Fruit fly (Drosophila melanogaster) whole organism, embryonic: ENCODE data around the gene rictor.
A peak's percentile ranks its signal among the peaks of the same experiment; 100 is the strongest.

Source experiments
- Awh ChIP-seq: fragments of 200-800 bp; sonication (Bioruptor generic); IDR thresholded peaks from 2 replicates; pipeline ENCODE4, ENCODE4 v1.3.6; 2022; ENCODE audit warnings: missing biosample characterization, missing genetic modification characterization
- BEAF-32 ChIP-seq: fragments of 200-800 bp; sonication (Bioruptor generic); optimal IDR thresholded peaks from 3 replicates; lab custom pipeline; 2017; ENCODE audit warnings: missing biosample characterization, missing genetic modification characterization, mild to moderate bottlenecking, moderate library complexity, missing genetic modification reagents
- CG10267 ChIP-seq: fragments of 200-800 bp; sonication (Bioruptor generic); optimal IDR thresholded peaks from 2 replicates; lab custom pipeline; 2018; ENCODE audit warnings: missing biosample characterization, mild to moderate bottlenecking, missing genetic modification characterization, moderate library complexity
- CG10543 ChIP-seq: fragments of 200-800 bp; sonication (Bioruptor generic); optimal IDR thresholded peaks from 3 replicates; lab custom pipeline; 2017; ENCODE audit warnings: missing biosample characterization, mild to moderate bottlenecking, missing genetic modification characterization, moderate library complexity
- CG12219 ChIP-seq: fragments of 200-800 bp; sonication (Bioruptor generic); optimal IDR thresholded peaks from 3 replicates; lab custom pipeline; 2018; ENCODE audit warnings: missing biosample characterization, mild to moderate bottlenecking, missing genetic modification characterization
- CG12942 ChIP-seq: fragments of 200-800 bp; sonication (Bioruptor generic); optimal IDR thresholded peaks from 3 replicates; lab custom pipeline; 2016; ENCODE audit warnings: missing biosample characterization, missing genetic modification characterization
- CG14710 ChIP-seq: fragments of 200-800 bp; sonication (Bioruptor generic); optimal IDR thresholded peaks from 3 replicates; lab custom pipeline; 2019; ENCODE audit warnings: missing biosample characterization, mild to moderate bottlenecking, missing genetic modification characterization, moderate library complexity
- CG15696 ChIP-seq: fragments of 200-800 bp; sonication (Bioruptor generic); optimal IDR thresholded peaks from 2 replicates; lab custom pipeline; 2019; ENCODE audit warnings: missing biosample characterization, mild to moderate bottlenecking, missing genetic modification characterization, moderate library complexity
- CG16813 ChIP-seq: fragments of 200-800 bp; sonication (Bioruptor generic); IDR thresholded peaks from 3 replicates; pipeline ENCODE4 v1.3.6; 2022; ENCODE audit warnings: missing biosample characterization, missing genetic modification characterization; ENCODE audit not compliant: partially characterized antibody
- CG16815 ChIP-seq: fragments of 200-800 bp; sonication (Bioruptor generic); optimal IDR thresholded peaks from 3 replicates; lab custom pipeline; 2017; ENCODE audit warnings: missing biosample characterization, mild to moderate bottlenecking, missing genetic modification characterization
- CG17912 ChIP-seq: fragments of 200-800 bp; sonication (Bioruptor generic); optimal IDR thresholded peaks from 2 replicates; lab custom pipeline; 2018; ENCODE audit warnings: missing biosample characterization, mild to moderate bottlenecking, missing genetic modification characterization
- CG2678 ChIP-seq: fragments of 200-800 bp; sonication (Bioruptor generic); optimal IDR thresholded peaks from 3 replicates; lab custom pipeline; 2019; ENCODE audit warnings: missing biosample characterization, mild to moderate bottlenecking, missing genetic modification characterization, moderate library complexity
- CG31365 ChIP-seq: fragments of 200-800 bp; sonication (Bioruptor generic); optimal IDR thresholded peaks from 2 replicates; lab custom pipeline; 2018; ENCODE audit warnings: missing biosample characterization, mild to moderate bottlenecking, missing genetic modification characterization
- CG31441 ChIP-seq: fragments of 200-800 bp; sonication (Bioruptor generic); IDR thresholded peaks from 2 replicates; pipeline ENCODE4 v1.3.6; 2022; ENCODE audit warnings: missing biosample characterization, missing genetic modification characterization
- CG33557 ChIP-seq: fragments of 200-800 bp; sonication (Bioruptor generic); optimal IDR thresholded peaks from 2 replicates; lab custom pipeline; 2019; ENCODE audit warnings: missing biosample characterization, mild to moderate bottlenecking, missing genetic modification characterization, moderate library complexity
- CG42726 ChIP-seq: fragments of 200-800 bp; sonication (Bioruptor generic); IDR thresholded peaks from 2 replicates; pipeline ENCODE4 v1.3.6; 2022; ENCODE audit warnings: missing biosample characterization, missing genetic modification characterization; ENCODE audit not compliant: partially characterized antibody
- CG5953 ChIP-seq: fragments of 200-800 bp; sonication (Bioruptor generic); IDR thresholded peaks from 2 replicates; pipeline ENCODE4 v1.3.6; 2022; ENCODE audit warnings: missing biosample characterization, missing genetic modification characterization
- CG6254 ChIP-seq: fragments of 200-800 bp; sonication (Bioruptor generic); optimal IDR thresholded peaks from 3 replicates; lab custom pipeline; 2017; ENCODE audit warnings: mild to moderate bottlenecking, missing biosample characterization, missing genetic modification reagents, missing genetic modification characterization
- CG6654 ChIP-seq: fragments of 200-800 bp; sonication (Bioruptor generic); optimal IDR thresholded peaks from 2 replicates; lab custom pipeline; 2017; ENCODE audit warnings: missing biosample characterization, mild to moderate bottlenecking, missing genetic modification characterization
- CG7372 ChIP-seq: fragments of 200-800 bp; sonication (Bioruptor generic); IDR thresholded peaks from 2 replicates; pipeline ENCODE4 v1.3.6; 2022; ENCODE audit warnings: missing biosample characterization, missing genetic modification characterization
- CG8359 ChIP-seq: fragments of 200-800 bp; sonication (Bioruptor generic); optimal IDR thresholded peaks from 2 replicates; lab custom pipeline; 2017; ENCODE audit warnings: missing biosample characterization, mild to moderate bottlenecking, missing genetic modification characterization, borderline replicate concordance
- Dad ChIP-seq: fragments of 200-800 bp; sonication (Bioruptor generic); optimal IDR thresholded peaks from 3 replicates; lab custom pipeline; 2016; ENCODE audit warnings: missing biosample characterization, missing genetic modification characterization
- Dbx ChIP-seq: fragments of 200-800 bp; sonication (Bioruptor generic); IDR thresholded peaks from 3 replicates; pipeline ENCODE4 v1.3.6; 2022; ENCODE audit warnings: missing biosample characterization, missing genetic modification characterization
- Dll ChIP-seq: fragments of 200-800 bp; sonication (Bioruptor generic); IDR thresholded peaks from 4 replicates; pipeline ENCODE4 v1.3.6; 2022; ENCODE audit warnings: missing biosample characterization, missing genetic modification characterization; ENCODE audit not compliant: partially characterized antibody
- Dp ChIP-seq: fragments of 200-800 bp; sonication (Bioruptor generic); optimal IDR thresholded peaks from 2 replicates; lab custom pipeline; 2018; ENCODE audit warnings: missing biosample characterization, mild to moderate bottlenecking, missing genetic modification characterization, moderate library complexity
- ERR ChIP-seq: fragments of 200-800 bp; sonication (Bioruptor generic); optimal IDR thresholded peaks from 2 replicates; lab custom pipeline; 2016; ENCODE audit warnings: missing biosample characterization, missing genetic modification characterization
- Hand ChIP-seq: fragments of 200-800 bp; sonication (Bioruptor generic); optimal IDR thresholded peaks from 2 replicates; lab custom pipeline; 2017; ENCODE audit warnings: mild to moderate bottlenecking, missing biosample characterization, missing genetic modification reagents, missing genetic modification characterization
- Kr ChIP-seq: fragments of 200-800 bp; sonication (Bioruptor generic); optimal IDR thresholded peaks from 2 replicates; lab custom pipeline; 2017; ENCODE audit warnings: missing biosample characterization, mild to moderate bottlenecking, missing genetic modification characterization
- Neu2 ChIP-seq: fragments of 200-800 bp; sonication (Bioruptor generic); optimal IDR thresholded peaks from 3 replicates; lab custom pipeline; 2016; ENCODE audit warnings: missing biosample characterization, missing genetic modification characterization, borderline replicate concordance
- Oli ChIP-seq: fragments of 200-800 bp; sonication (Bioruptor generic); optimal IDR thresholded peaks from 2 replicates; lab custom pipeline; 2018; ENCODE audit warnings: missing biosample characterization, mild to moderate bottlenecking, missing genetic modification characterization, moderate library complexity
- Poxn ChIP-seq: fragments of 200-800 bp; sonication (Bioruptor generic); IDR thresholded peaks from 2 replicates; pipeline ENCODE4 v1.3.6; 2022; ENCODE audit warnings: missing biosample characterization, missing genetic modification characterization
- bowl ChIP-seq: fragments of 200-800 bp; sonication (Bioruptor generic); IDR thresholded peaks from 2 replicates; pipeline ENCODE4 v1.3.6; 2022; ENCODE audit warnings: missing biosample characterization, missing genetic modification characterization
- danr ChIP-seq: fragments of 200-800 bp; sonication (Bioruptor generic); IDR thresholded peaks from 2 replicates; pipeline ENCODE4 v1.3.6; 2022; ENCODE audit warnings: missing biosample characterization, missing genetic modification characterization
- ewg ChIP-seq: fragments of 200-800 bp; sonication (Bioruptor generic); optimal IDR thresholded peaks from 3 replicates; lab custom pipeline; 2017; ENCODE audit warnings: mild to moderate bottlenecking, missing biosample characterization, missing genetic modification reagents, missing genetic modification characterization
- hth ChIP-seq: fragments of >200 bp; optimal IDR thresholded peaks from 2 replicates; lab custom pipeline; 2017; ENCODE audit warnings: inconsistent platforms
- mirr ChIP-seq: fragments of 200-800 bp; sonication (Bioruptor generic); optimal IDR thresholded peaks from 3 replicates; lab custom pipeline; 2018; ENCODE audit warnings: missing biosample characterization, mild to moderate bottlenecking, missing genetic modification characterization
- nerfin-2 ChIP-seq: fragments of 200-800 bp; sonication (Bioruptor generic); IDR thresholded peaks from 2 replicates; pipeline ENCODE4 v1.3.6; 2022; ENCODE audit warnings: missing biosample characterization, missing genetic modification characterization; ENCODE audit not compliant: partially characterized antibody
- prd ChIP-seq, 3 experiments: fragments of >200 bp in 2 of 3; fragments of 200-800 bp in 1 of 3; sonication (Bioruptor generic) in 1 of 3; optimal IDR thresholded peaks in 2 of 3; IDR thresholded peaks in 1 of 3; 2 replicates in 2 of 3; 3 replicates in 1 of 3; pipeline versions ENCODE4 v1.3.6 to Lab custom; 2017 to 2022; ENCODE audit warnings: missing biosample characterization in 1 of 3, missing genetic modification characterization in 1 of 3
- row ChIP-seq: fragments of 200-800 bp; sonication (Bioruptor generic); IDR thresholded peaks from 3 replicates; pipeline ENCODE4 v1.3.6; 2022; ENCODE audit warnings: missing biosample characterization, missing genetic modification characterization
- slou ChIP-seq: fragments of 200-800 bp; sonication (Bioruptor generic); optimal IDR thresholded peaks from 3 replicates; lab custom pipeline; 2016; ENCODE audit warnings: missing biosample characterization, missing genetic modification characterization
- stc ChIP-seq: fragments of 200-800 bp; sonication (Bioruptor generic); IDR thresholded peaks from 2 replicates; pipeline ENCODE4 v1.3.6; 2022; ENCODE audit warnings: missing biosample characterization, missing genetic modification characterization
- stwl ChIP-seq: fragments of 200-800 bp; sonication (Bioruptor generic); optimal IDR thresholded peaks from 3 replicates; lab custom pipeline; 2018; ENCODE audit warnings: missing biosample characterization, mild to moderate bottlenecking, missing genetic modification characterization, moderate library complexity
- sug ChIP-seq: fragments of 200-800 bp; optimal IDR thresholded peaks from 2 replicates; lab custom pipeline; 2019; ENCODE audit warnings: missing biosample characterization, mild to moderate bottlenecking, missing genetic modification characterization, moderate library complexity
- tin ChIP-seq: fragments of 200-800 bp; sonication (Bioruptor generic); optimal IDR thresholded peaks from 3 replicates; lab custom pipeline; 2016; ENCODE audit warnings: missing biosample characterization, missing genetic modification characterization
- tll ChIP-seq, 2 experiments: fragments of 200-800 bp in 1 of 2; fragments of >200 bp in 1 of 2; sonication (Bioruptor generic) in 1 of 2; optimal IDR thresholded peaks; 2 replicates each; lab custom pipeline; 2017 to 2019; ENCODE audit warnings: missing biosample characterization in 2 of 2, missing genetic modification characterization in 2 of 2, mild to moderate bottlenecking in 1 of 2, moderate library complexity in 1 of 2
- tna ChIP-seq: fragments of 200-800 bp; sonication (Bioruptor generic); IDR thresholded peaks from 2 replicates; pipeline ENCODE4 v1.3.6; 2022; ENCODE audit warnings: missing biosample characterization, missing genetic modification characterization; ENCODE audit not compliant: partially characterized antibody
- ttk ChIP-seq: fragments of 200-800 bp; sonication (Bioruptor generic); IDR thresholded peaks from 2 replicates; pipeline ENCODE4 v2.1.2; 2022; ENCODE audit warnings: missing biosample characterization, missing genetic modification characterization
- vfl ChIP-seq: fragments of 200-800 bp; sonication (Bioruptor generic); optimal IDR thresholded peaks from 2 replicates; lab custom pipeline; 2016; ENCODE audit warnings: missing biosample characterization, missing genetic modification characterization

Gene rictor

DNA sequence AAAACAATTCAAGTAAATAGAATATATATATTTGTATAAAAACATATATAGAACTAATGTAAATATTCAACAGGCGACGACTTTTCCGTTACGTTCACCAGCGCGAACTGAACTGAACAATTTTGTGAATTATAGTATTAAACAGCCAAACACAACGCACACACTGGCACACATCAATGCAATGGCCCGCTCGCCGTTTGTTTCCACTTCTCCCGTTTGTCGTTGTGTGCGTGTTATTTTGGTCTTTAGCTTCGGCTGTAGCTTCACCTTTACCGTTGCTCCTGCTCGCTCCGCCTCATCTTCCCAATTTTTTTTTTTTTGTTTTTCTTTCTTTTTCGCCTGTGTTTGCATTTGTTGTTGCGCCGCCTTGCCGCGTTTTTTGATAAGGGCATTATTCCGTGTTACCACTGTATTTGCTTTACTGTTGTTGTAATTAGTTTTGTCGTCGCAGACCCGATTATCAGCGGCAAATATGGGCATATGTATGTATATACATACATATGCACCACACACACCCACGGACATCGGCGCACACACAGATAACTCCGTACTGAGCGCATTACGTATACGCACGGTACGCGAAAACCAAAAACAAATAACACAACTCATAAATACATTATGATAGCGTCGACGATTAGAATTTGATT is 46.9 kb upstream of the rictor start, which contains the start of gene CG8051 (continued):
- TF ChIP-seq tna (no peak), CG42726 (GFP tag; lab: Robert Waterston, UW) (no peak), CG14710 (no peak), CG16815 (GFP tag; lab: Kevin White, UChicago) (no peak), CG12219 (GFP tag; lab: Kevin White, UChicago) (no peak), row (GFP tag; lab: Robert Waterston, UW) (peak; percentile 66), vfl (no peak), CG12942 (GFP tag; lab: Kevin White, UChicago) (no peak), CG17912 (no peak), danr (GFP tag; lab: Robert Waterston, UW) (no peak), Kr (GFP tag; lab: Kevin White, UChicago) (peak; percentile 13), Dbx (GFP tag; lab: Robert Waterston, UW) (no peak), hth (no peak), slou (no peak), CG10267 (tag; lab: Kevin White, UChicago) (no peak), CG6254 (GFP tag; lab: Kevin White, UChicago) (peak; percentile 44), CG31441 (GFP tag; lab: Robert Waterston, UW) (0 out of 2 replicates have a peak, but pooled peaks have one; percentile 18), Dad (peak; percentile 15), CG31365 (tag; lab: Kevin White, UChicago) (no peak), nerfin-2 (GFP tag; lab: Robert Waterston, UW) (no peak), CG10543 (peak; percentile 63), Oli (tag; lab: Kevin White, UChicago) (no peak), mirr (GFP tag; lab: Kevin White, UChicago) (peak; percentile 84), Poxn (GFP tag; lab: Robert Waterston, UW) (no peak), CG33557 (GFP tag; lab: Kevin White, UChicago) (peak; percentile 7), Awh (no peak), CG15696 (tag; lab: Kevin White, UChicago) (no peak), sug (tag; lab: Kevin White, UChicago) (peak; percentile 80), ewg (no peak), CG8359 (GFP tag; lab: Kevin White, UChicago) (no peak), Hand (GFP tag; lab: Kevin White, UChicago) (no peak), ERR (peak; percentile 24), tin (GFP tag; lab: Kevin White, UChicago) (no peak), Dp (GFP tag; lab: Kevin White, UChicago) (no peak), CG5953 (GFP tag; lab: Robert Waterston, UW) (no peak), stwl (tag; lab: Kevin White, UChicago) (peak; percentile 26), prd (optimal IDR thresholded peaks at IDR 0.05; lab: Kevin White, UChicago) (no peak), prd (GFP tag; IDR thresholded peaks at IDR 0.05; lab: Robert Waterston, UW) (0 out of 3 replicates have a peak, but pooled peaks have one; percentile 16), Neu2 (GFP tag; lab: Kevin White, UChicago) (no peak), ttk (GFP tag; lab: Robert Waterston, UW) (no peak), CG7372 (GFP tag; lab: Robert Waterston, UW) (0 out of 2 replicates have a peak, but pooled peaks have one; percentile 14), stc (GFP tag; lab: Robert Waterston, UW) (no peak), CG6654 (GFP tag; lab: Kevin White, UChicago) (no peak), BEAF-32 (GFP tag; lab: Kevin White, UChicago) (no peak), bowl (no peak), CG2678 (tag; lab: Kevin White, UChicago) (peak; percentile 30), tll (GFP tag; optimal IDR thresholded peaks at IDR 0.05; lab: Kevin White, UChicago) (no peak), CG16813 (no peak), Dll (no peak)
